Worm (Caenorhabditis elegans): ENCODE data around the gene trap-3.

- TF ChIP-seq nhr-10 (tag; optimal IDR thresholded peaks at IDR 0.05): no peak
- TF ChIP-seq unc-55 (GFP tag; optimal IDR thresholded peaks at IDR 0.05): no peak
- TF ChIP-seq lsy-2 (tag; optimal IDR thresholded peaks at IDR 0.05): no peak
- TF ChIP-seq nhr-77 (tag; optimal IDR thresholded peaks at IDR 0.05): no peak
- TF ChIP-seq C34F6.9 (tag; optimal IDR thresholded peaks at IDR 0.05): no peak
- TF ChIP-seq unc-62 (GFP tag; optimal IDR thresholded peaks at IDR 0.05): no peak
- no peak for TF ChIP-seq skn-1 (tag; optimal IDR thresholded peaks at IDR 0.05)
- TF ChIP-seq lin-39 (tag; optimal IDR thresholded peaks at IDR 0.05): no peak
- TF ChIP-seq unc-39 (tag; optimal IDR thresholded peaks at IDR 0.05): no peak
Observed at ce11 chrIV:2395997-2396396, 6.8 kb downstream of the trap-3 start.

Data from whole organism, L2 larva.